Worm (Caenorhabditis elegans): ENCODE data around the gene Y54G2A.48.

The Y54G2A.48 gene

DNA sequence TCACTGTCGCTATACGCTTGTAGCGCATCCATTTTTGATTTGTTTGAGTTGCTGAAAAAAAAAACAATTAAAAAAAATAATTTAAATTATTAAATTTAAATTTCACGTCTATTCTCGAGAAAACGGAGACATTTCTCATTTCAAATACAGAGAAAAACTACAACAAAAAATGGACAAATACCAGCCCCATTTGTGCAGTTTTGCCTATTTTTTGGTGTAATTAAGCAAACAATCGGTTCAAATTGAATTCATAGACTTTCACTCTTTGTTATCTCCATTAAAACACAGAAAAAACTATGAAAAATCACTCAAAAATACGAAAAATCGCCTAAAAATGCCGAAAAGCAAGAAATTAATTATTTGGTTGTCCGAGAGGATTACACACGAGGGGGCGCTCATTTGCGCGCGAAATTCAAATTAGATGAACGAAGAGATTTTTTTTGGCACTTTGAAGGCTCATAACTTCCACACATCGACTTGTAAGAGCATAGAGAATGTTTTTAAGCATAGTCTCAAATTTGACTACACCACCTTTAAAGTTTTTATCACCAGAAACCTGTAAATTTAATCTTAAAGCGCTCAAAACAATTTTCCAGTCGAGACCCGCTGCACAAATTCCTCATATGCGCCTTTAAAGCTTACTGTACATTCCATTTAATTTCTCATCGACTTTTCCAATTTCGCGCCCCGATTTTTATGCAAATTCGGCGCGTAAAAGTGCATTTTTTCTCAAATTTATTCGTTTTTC is 49.5 kb downstream of the Y54G2A.48 start, which contains the start of gene Y54G2A.12 (continued):
- TF ChIP-seq tbx-9 (tag; optimal IDR thresholded peaks at IDR 0.05; ENCODE audit: borderline replicate concordance) = no peak
- TF ChIP-seq mes-4 (tag; optimal IDR thresholded peaks at IDR 0.05) = no peak
- TF ChIP-seq lsl-1 (GFP tag; optimal IDR thresholded peaks at IDR 0.05) = peak; percentile 92
- no peak for TF ChIP-seq B0261.1 (tag; optimal IDR thresholded peaks at IDR 0.05)
- no peak for TF ChIP-seq nhr-80 (tag; optimal IDR thresholded peaks at IDR 0.05)
- no peak for TF ChIP-seq bed-2 (GFP tag; IDR thresholded peaks at IDR 0.05)
- TF ChIP-seq madf-8 (GFP tag; conservative IDR thresholded peaks at IDR 0.05) = peak; percentile 88
- TF ChIP-seq dpff-1 (tag; optimal IDR thresholded peaks at IDR 0.05) = no peak
- TF ChIP-seq fkh-3 (tag; optimal IDR thresholded peaks at IDR 0.05) = no peak
- no peak for TF ChIP-seq sdz-38 (tag; optimal IDR thresholded peaks at IDR 0.05)
- TF ChIP-seq hrde-1 (tag; optimal IDR thresholded peaks at IDR 0.05; ENCODE audit: borderline replicate concordance) = peak; percentile 19
- no peak for TF ChIP-seq Y95B8A.8 (GFP tag; IDR thresholded peaks at IDR 0.05)
- TF ChIP-seq ets-4 (GFP tag; optimal IDR thresholded peaks at IDR 0.05) = no peak
